Worm (Caenorhabditis elegans): ENCODE data around the gene ZK795.3.

Gene ZK795.3

DNA sequence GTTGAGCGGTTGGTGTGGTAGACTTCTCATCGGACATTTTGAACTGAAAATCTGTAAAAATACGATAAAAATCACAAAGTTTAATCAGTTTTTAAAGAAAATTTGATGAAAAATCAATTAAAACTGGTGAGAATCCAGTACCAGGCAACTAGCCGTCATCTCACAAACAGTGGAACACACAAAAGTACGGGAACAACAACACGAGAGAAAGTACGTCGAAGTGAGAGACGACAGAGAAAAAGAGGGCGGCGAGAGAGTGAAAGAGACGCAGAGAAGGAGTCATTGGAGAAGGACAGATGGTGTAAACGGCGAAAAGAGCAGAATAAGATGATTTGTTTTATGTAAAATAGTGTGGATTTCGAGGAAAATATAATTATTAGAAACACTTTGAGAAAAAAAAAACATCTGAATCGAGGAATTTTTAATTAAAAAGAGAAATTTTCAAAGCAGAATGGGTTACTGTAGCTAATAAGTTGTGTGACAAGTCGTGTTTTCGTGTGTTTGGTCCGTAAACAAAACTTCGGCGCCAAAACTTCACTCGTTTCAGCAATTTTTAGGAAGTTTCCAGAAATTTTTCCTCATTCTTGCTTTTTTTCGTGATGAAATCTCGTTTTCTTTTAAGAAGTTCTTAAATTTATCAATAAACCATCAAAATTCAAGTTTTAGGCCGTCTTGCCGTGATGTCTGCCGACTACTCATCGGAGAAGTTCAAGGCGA lies 8.2 kb downstream of the ZK795.3 start, which contains the start of the genes hsb-1 and let-99:
hsb-1 (minus strand) TSS at position 51 of the 717 bp plus-strand sequence.
let-99 (plus strand) TSS at position 667 of the 717 bp plus-strand sequence.
- TF ChIP-seq ceh-6 (GFP tag; optimal IDR thresholded peaks at IDR 0.05) (no peak), ceh-31 (tag; optimal IDR thresholded peaks at IDR 0.05) (peak; percentile 34), ceh-14 (tag; optimal IDR thresholded peaks at IDR 0.05) (no peak), C38D4.7 (GFP tag; optimal IDR thresholded peaks at IDR 0.05) (no peak), nfya-1 (tag; optimal IDR thresholded peaks at IDR 0.05) (peak; percentile 47), tbx-7 (tag; optimal IDR thresholded peaks at IDR 0.05) (no peak), unc-86 (tag; optimal IDR thresholded peaks at IDR 0.05) (no peak), hlh-8 (tag; optimal IDR thresholded peaks at IDR 0.05) (peak; percentile 5), pha-2 (tag; optimal IDR thresholded peaks at IDR 0.05) (no peak), pag-3 (tag; optimal IDR thresholded peaks at IDR 0.05; ENCODE audit: borderline replicate concordance) (no peak), ceh-48 (tag; optimal IDR thresholded peaks at IDR 0.05) (peak; percentile 3), unc-55 (GFP tag; optimal IDR thresholded peaks at IDR 0.05) (peak; percentile 36), F13H6.1 (tag; optimal IDR thresholded peaks at IDR 0.05) (no peak), nhr-232 (tag; optimal IDR thresholded peaks at IDR 0.05) (no peak), tbx-2 (tag; optimal IDR thresholded peaks at IDR 0.05) (peak; percentile 1), unc-42 (tag; optimal IDR thresholded peaks at IDR 0.05) (peak; percentile 35), hlh-30 (tag; optimal IDR thresholded peaks at IDR 0.05; ENCODE audit: insufficient read depth) (no peak)

DNA sequence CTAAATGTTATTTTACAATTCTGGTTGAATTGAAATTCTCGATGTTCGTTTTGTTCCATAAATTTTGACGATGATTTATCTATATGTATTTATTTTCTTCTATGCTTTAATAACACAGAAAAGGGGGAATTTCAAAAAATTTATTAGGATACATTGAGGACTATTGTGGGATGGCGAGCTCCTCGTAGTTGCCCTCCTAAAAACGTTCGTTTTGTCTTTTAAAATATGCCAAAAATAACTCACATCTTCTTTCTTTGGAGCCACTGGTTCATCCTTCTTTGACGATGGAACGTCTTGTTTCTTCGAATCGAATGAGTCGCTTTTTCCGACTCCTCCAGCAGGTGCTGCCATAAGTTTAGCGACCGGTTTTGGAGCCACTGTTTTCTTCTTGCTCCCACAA lies 11.4 kb downstream of the ZK795.3 start:
- TF ChIP-seq pros-1 (tag; optimal IDR thresholded peaks at IDR 0.05): no peak
- no peak for TF ChIP-seq ceh-9 (tag; optimal IDR thresholded peaks at IDR 0.05)
- TF ChIP-seq K09A11.1 (tag; optimal IDR thresholded peaks at IDR 0.05; ENCODE audit: insufficient read depth): no peak
- no peak for TF ChIP-seq unc-42 (tag; optimal IDR thresholded peaks at IDR 0.05)
- TF ChIP-seq npax-4 (tag; optimal IDR thresholded peaks at IDR 0.05): no peak
- no peak for TF ChIP-seq zip-5 (tag; optimal IDR thresholded peaks at IDR 0.05)
- no peak for TF ChIP-seq pha-2 (tag; optimal IDR thresholded peaks at IDR 0.05)

- TF ChIP-seq dmd-4 (tag; optimal IDR thresholded peaks at IDR 0.05; ENCODE audit: borderline replicate concordance): no peak
- TF ChIP-seq K02D7.2 (tag; optimal IDR thresholded peaks at IDR 0.05): no peak
- no peak for TF ChIP-seq ztf-16 (tag; optimal IDR thresholded peaks at IDR 0.05)
- no peak for TF ChIP-seq ceh-34 (tag; optimal IDR thresholded peaks at IDR 0.05)
- TF ChIP-seq tbx-2 (tag; optimal IDR thresholded peaks at IDR 0.05): no peak
- TF ChIP-seq K09A11.1 (tag; optimal IDR thresholded peaks at IDR 0.05; ENCODE audit: insufficient read depth): no peak
- TF ChIP-seq fax-1 (tag; optimal IDR thresholded peaks at IDR 0.05): no peak
- TF ChIP-seq che-1 (tag; optimal IDR thresholded peaks at IDR 0.05): no peak
- no peak for TF ChIP-seq tbx-7 (tag; optimal IDR thresholded peaks at IDR 0.05)
- no peak for TF ChIP-seq hlh-13 (GFP tag; optimal IDR thresholded peaks at IDR 0.05)
- TF ChIP-seq elt-2 (tag; optimal IDR thresholded peaks at IDR 0.05): no peak
- TF ChIP-seq fkh-6 (tag; optimal IDR thresholded peaks at IDR 0.05): no peak
- no peak for TF ChIP-seq fkh-10 (GFP tag; optimal IDR thresholded peaks at IDR 0.05)
- TF ChIP-seq elt-4 (tag; optimal IDR thresholded peaks at IDR 0.05): no peak
- TF ChIP-seq ceh-9 (tag; optimal IDR thresholded peaks at IDR 0.05): no peak
- TF ChIP-seq C38D4.7 (GFP tag; optimal IDR thresholded peaks at IDR 0.05): no peak
- no peak for TF ChIP-seq mec-3 (tag; optimal IDR thresholded peaks at IDR 0.05; ENCODE audit: borderline replicate concordance)
- no peak for TF ChIP-seq npax-4 (tag; optimal IDR thresholded peaks at IDR 0.05)
- TF ChIP-seq ceh-22 (tag; optimal IDR thresholded peaks at IDR 0.05): no peak
These were observed 11.9 kb downstream of the ZK795.3 start, which contains the start of gene K08E7.4 for ce11 chrIV:12571047-12571446. Gene K08E7.4 (minus strand): TSS chrIV:12571147.

- TF ChIP-seq zip-5 (tag; optimal IDR thresholded peaks at IDR 0.05) (no peak), hlh-30 (tag; optimal IDR thresholded peaks at IDR 0.05; ENCODE audit: insufficient read depth) (no peak)
These were observed 13.9 kb downstream of the ZK795.3 start, which contains the start of gene K08E7.5 for ce11 chrIV:12573068-12573467. Gene K08E7.5 (plus strand): TSS chrIV:12573368.
